Fruit fly (Drosophila melanogaster) whole organism, prepupa: ENCODE results near the gene Nthl1.

ENCODE experiments used
- Blimp-1 ChIP-seq: fragments of 200-800 bp; sonication (Bioruptor generic); optimal IDR thresholded peaks from 3 replicates; lab custom pipeline; 2017; ENCODE audit warnings: missing biosample characterization, missing genetic modification characterization, mild to moderate bottlenecking, moderate library complexity, missing genetic modification reagents
- CG15336 ChIP-seq: fragments of 200-800 bp; sonication (Bioruptor generic); IDR thresholded peaks from 2 replicates; pipeline ENCODE4 v1.3.6; 2022; ENCODE audit warnings: missing biosample characterization, missing genetic modification characterization
- CG6792 ChIP-seq: fragments of 200-800 bp; sonication (Bioruptor generic); optimal IDR thresholded peaks from 3 replicates; lab custom pipeline; 2016; ENCODE audit warnings: missing biosample characterization, missing genetic modification characterization
- Eip93F ChIP-seq: fragments of 200-800 bp; sonication (Bioruptor generic); optimal IDR thresholded peaks from 2 replicates; lab custom pipeline; 2016; ENCODE audit warnings: missing biosample characterization, mild to moderate bottlenecking, missing genetic modification characterization
- Gug ChIP-seq: fragments of 200-800 bp; sonication (Bioruptor generic); IDR thresholded peaks from 2 replicates; pipeline ENCODE4 v1.3.6; 2022; ENCODE audit warnings: missing biosample characterization, missing genetic modification characterization
- cyc ChIP-seq: fragments of 200-800 bp; sonication (Bioruptor generic); optimal IDR thresholded peaks from 3 replicates; lab custom pipeline; 2016; ENCODE audit warnings: missing biosample characterization, missing genetic modification characterization
- eg ChIP-seq: fragments of 200-800 bp; sonication (Bioruptor generic); IDR thresholded peaks from 3 replicates; pipeline ENCODE4 v1.3.6; 2022; ENCODE audit warnings: missing biosample characterization, missing genetic modification characterization
- salr ChIP-seq, 2 experiments: fragments of 200-800 bp; sonication (Bioruptor generic); optimal IDR thresholded peaks; 3 replicates each; lab custom pipeline; 2016 to 2018; ENCODE audit warnings: missing biosample characterization in 2 of 2, missing genetic modification characterization in 2 of 2, mild to moderate bottlenecking in 1 of 2
- spab ChIP-seq: fragments of 200-800 bp; sonication (Bioruptor generic); optimal IDR thresholded peaks from 2 replicates; lab custom pipeline; 2017; ENCODE audit warnings: missing biosample characterization, mild to moderate bottlenecking, missing genetic modification characterization, missing genetic modification reagents
- topi ChIP-seq: fragments of 200-800 bp; sonication (Bioruptor generic); optimal IDR thresholded peaks from 3 replicates; lab custom pipeline; 2016; ENCODE audit warnings: missing biosample characterization, missing genetic modification characterization

dm6 chr2L:20881353-20882079 lies 46.1 kb downstream of the Nthl1 start:
- TF ChIP-seq CG15336 (GFP tag; lab: Robert Waterston, UW) (peak; percentile 37; the same call in 1 of the 2 replicates), Blimp-1 (GFP tag; lab: Kevin White, UChicago) (no peak), spab (peak; percentile 32), salr (GFP tag; optimal IDR thresholded peaks at IDR 0.05; lab: Kevin White, UChicago) (no peak), topi (no peak), CG6792 (no peak), Eip93F (no peak), cyc (GFP tag; lab: Kevin White, UChicago) (no peak), eg (GFP tag; lab: Robert Waterston, UW) (peak; percentile 59), Gug (GFP tag; lab: Robert Waterston, UW) (no peak)
